Worm (Caenorhabditis elegans): ENCODE measurements around the gene col-13.

DNA sequence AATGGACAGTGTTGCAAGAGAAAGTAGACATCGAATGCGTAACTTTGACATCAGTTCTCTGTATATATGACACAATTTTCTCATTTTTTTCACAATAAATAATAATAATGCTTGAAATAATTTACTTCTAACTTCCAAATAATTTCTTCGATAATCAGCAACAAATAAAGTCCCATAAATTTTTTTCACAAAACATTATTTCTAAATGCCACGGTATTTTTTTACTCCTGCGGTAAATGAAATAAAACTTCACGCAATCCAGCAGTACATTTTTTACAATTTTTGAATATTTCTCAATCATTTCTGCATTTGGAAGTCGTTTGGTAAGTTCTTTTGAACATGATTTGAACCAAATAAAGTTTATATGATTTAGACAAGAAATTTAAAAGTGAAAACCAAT lies 37.8 kb downstream of the col-13 start, which contains the start of gene spe-10:
- TF ChIP-seq nhr-11 (tag; optimal IDR thresholded peaks at IDR 0.05), result no peak
- TF ChIP-seq nhr-10 (tag; optimal IDR thresholded peaks at IDR 0.05), result no peak
- no peak for TF ChIP-seq nhr-6 (tag; optimal IDR thresholded peaks at IDR 0.05)
- TF ChIP-seq dmd-4 (tag; optimal IDR thresholded peaks at IDR 0.05), result no peak
- no peak for TF ChIP-seq ztf-4 (tag; optimal IDR thresholded peaks at IDR 0.05)
- TF ChIP-seq aly-2 (tag; optimal IDR thresholded peaks at IDR 0.05), result no peak
- no peak for TF ChIP-seq sem-4 (tag; optimal IDR thresholded peaks at IDR 0.05)
- no peak for TF ChIP-seq nhr-237 (tag; optimal IDR thresholded peaks at IDR 0.05)
- no peak for TF ChIP-seq R02D3.7 (tag; optimal IDR thresholded peaks at IDR 0.05)
- TF ChIP-seq lin-11 (tag; optimal IDR thresholded peaks at IDR 0.05), result no peak
